Fruit fly (Drosophila melanogaster): ENCODE data around the gene CG44006.

- TF ChIP-seq psq (optimal IDR thresholded peaks at IDR 0.05) (no peak), CG8478 (optimal IDR thresholded peaks at IDR 0.05) (no peak), pan (optimal IDR thresholded peaks at IDR 0.05) (no peak), EcR (GFP tag; optimal IDR thresholded peaks at IDR 0.05) (no peak)
Observed at dm6 chr3L:18088027-18088426, 18.1 kb upstream of the CG44006 start.

Data from whole organism.